Fruit fly (Drosophila melanogaster): Measurements from ENCODE around the gene CG12299.

CG12299 gene

DNA sequence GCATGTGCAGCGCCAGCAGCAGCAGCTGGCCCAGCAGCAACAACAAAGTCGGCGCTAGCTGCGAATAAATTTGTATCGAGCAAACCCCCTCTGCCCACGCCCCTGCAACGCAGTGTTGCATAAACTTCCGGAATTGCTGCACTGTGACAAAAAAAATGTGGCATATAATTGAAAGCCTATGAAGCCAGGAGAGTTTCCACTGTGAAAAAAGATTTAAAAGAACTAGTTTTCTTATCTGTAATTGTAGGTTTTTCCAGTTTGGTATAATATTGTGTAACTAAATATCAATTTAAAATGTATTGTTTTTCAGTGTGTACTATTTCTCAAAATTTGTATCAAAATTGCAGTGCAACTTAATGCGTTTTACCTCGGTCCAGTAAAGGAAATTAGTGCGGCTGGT lies 11.1 kb downstream of the CG12299 start (continued):
- TF ChIP-seq Smox (GFP tag; optimal IDR thresholded peaks at IDR 0.05), result no peak
- TF ChIP-seq CG31627 (GFP tag; optimal IDR thresholded peaks at IDR 0.05), result peak; percentile 7
- TF ChIP-seq CG8119 (GFP tag; IDR thresholded peaks at IDR 0.05), result peak; percentile 60; the same call in 2 of the 3 replicates
- no peak for TF ChIP-seq CG10669 (GFP tag; optimal IDR thresholded peaks at IDR 0.05)
- no peak for TF ChIP-seq Blimp-1 (GFP tag; optimal IDR thresholded peaks at IDR 0.05)
- no peak for TF ChIP-seq fd85E (GFP tag; optimal IDR thresholded peaks at IDR 0.05)
- no peak for TF ChIP-seq dsx (GFP tag; optimal IDR thresholded peaks at IDR 0.05; ENCODE audit: poor library complexity, severe bottlenecking)
- no peak for TF ChIP-seq OdsH (GFP tag; optimal IDR thresholded peaks at IDR 0.05)
- no peak for TF ChIP-seq fd59A (GFP tag; optimal IDR thresholded peaks at IDR 0.05)
- no peak for TF ChIP-seq Sox102F (GFP tag; optimal IDR thresholded peaks at IDR 0.05)
- TF ChIP-seq pdm3 (GFP tag; optimal IDR thresholded peaks at IDR 0.05), result no peak
- TF ChIP-seq CG6792 (GFP tag; optimal IDR thresholded peaks at IDR 0.05), result no peak
- 0 out of 2 replicates have a peak, but pooled peaks have one; percentile 9 for TF ChIP-seq CG11294 (GFP tag; IDR thresholded peaks at IDR 0.05)
- no peak for TF ChIP-seq CG34406 (GFP tag; optimal IDR thresholded peaks at IDR 0.05)
- TF ChIP-seq CG32006 (GFP tag; optimal IDR thresholded peaks at IDR 0.05), result peak; percentile 62
- TF ChIP-seq CG1621 (tag; optimal IDR thresholded peaks at IDR 0.05), result no peak
- TF ChIP-seq fkh (GFP tag; optimal IDR thresholded peaks at IDR 0.05), result no peak
- peak; percentile 80 for TF ChIP-seq eg (GFP tag; IDR thresholded peaks at IDR 0.05)
- peak; percentile 48 for TF ChIP-seq CG3919 (GFP tag; optimal IDR thresholded peaks at IDR 0.05)
- TF ChIP-seq net (GFP tag; optimal IDR thresholded peaks at IDR 0.05), result peak; percentile 56
- TF ChIP-seq dac (GFP tag; optimal IDR thresholded peaks at IDR 0.05), result no peak
- TF ChIP-seq CG3032 (tag; optimal IDR thresholded peaks at IDR 0.05), result no peak
- TF ChIP-seq Gug (GFP tag; IDR thresholded peaks at IDR 0.05), result peak; percentile 39
- TF ChIP-seq Hr4 (GFP tag; optimal IDR thresholded peaks at IDR 0.05), result peak; percentile 76
- TF ChIP-seq CG11902 (GFP tag; optimal IDR thresholded peaks at IDR 0.05), result no peak
- TF ChIP-seq Eip75B (GFP tag; optimal IDR thresholded peaks at IDR 0.05), result no peak
- peak; percentile 80 for TF ChIP-seq Eip78C (GFP tag)
- TF ChIP-seq CG16779 (tag; optimal IDR thresholded peaks at IDR 0.05), result no peak
- no peak for TF ChIP-seq Sox14 (GFP tag; optimal IDR thresholded peaks at IDR 0.05)

DNA sequence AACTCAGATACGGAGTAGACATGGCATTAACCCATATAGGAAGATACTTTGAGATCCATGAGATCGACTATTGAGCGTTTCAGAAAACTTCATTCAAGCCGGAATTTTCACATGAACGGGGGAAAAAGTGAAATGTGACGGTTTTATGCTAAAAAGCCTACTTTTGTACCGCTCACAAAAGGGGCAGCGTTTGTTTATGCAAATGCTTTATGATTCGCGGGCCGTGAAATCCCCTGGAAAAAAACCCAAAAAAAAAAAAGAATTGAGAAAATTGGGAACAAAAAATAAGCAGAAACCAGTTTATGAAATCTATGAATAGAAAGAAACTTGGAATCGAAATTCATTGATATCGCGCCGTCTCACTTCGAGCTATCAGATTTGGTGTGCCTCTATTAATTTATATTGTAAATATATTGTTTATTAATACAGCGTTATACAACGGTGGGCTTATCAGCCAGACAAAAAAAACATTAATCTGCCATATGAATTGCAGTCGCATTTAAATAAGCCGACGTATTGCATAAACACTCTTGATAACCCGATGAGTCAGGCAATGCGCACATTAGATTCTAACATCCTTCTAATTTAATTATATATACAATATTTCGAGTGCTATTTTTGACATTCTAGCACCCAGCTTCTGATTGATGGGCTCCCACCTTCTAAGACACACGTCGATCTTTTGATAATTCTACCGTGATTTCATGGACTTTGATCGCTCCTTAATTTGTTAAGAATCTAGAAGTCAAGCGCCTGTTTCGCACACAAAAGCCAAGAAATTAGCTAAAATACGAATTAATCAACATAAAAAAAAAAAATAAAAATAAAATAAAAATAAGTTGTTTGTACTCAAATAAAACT lies 12.7 kb downstream of the CG12299 start:
- no peak for TF ChIP-seq CG34406 (GFP tag; optimal IDR thresholded peaks at IDR 0.05)
- TF ChIP-seq Gug (GFP tag; IDR thresholded peaks at IDR 0.05), result no peak
- no peak for TF ChIP-seq Blimp-1 (GFP tag; optimal IDR thresholded peaks at IDR 0.05)
- TF ChIP-seq Lpt (GFP tag; optimal IDR thresholded peaks at IDR 0.05), result no peak
- peak; percentile 43 for TF ChIP-seq vri (GFP tag; optimal IDR thresholded peaks at IDR 0.05)
- TF ChIP-seq svp (GFP tag), result peak; percentile 62
- TF ChIP-seq CG8319 (GFP tag; optimal IDR thresholded peaks at IDR 0.05), result no peak
- TF ChIP-seq dsx (GFP tag; optimal IDR thresholded peaks at IDR 0.05; ENCODE audit: poor library complexity, severe bottlenecking), result no peak

DNA sequence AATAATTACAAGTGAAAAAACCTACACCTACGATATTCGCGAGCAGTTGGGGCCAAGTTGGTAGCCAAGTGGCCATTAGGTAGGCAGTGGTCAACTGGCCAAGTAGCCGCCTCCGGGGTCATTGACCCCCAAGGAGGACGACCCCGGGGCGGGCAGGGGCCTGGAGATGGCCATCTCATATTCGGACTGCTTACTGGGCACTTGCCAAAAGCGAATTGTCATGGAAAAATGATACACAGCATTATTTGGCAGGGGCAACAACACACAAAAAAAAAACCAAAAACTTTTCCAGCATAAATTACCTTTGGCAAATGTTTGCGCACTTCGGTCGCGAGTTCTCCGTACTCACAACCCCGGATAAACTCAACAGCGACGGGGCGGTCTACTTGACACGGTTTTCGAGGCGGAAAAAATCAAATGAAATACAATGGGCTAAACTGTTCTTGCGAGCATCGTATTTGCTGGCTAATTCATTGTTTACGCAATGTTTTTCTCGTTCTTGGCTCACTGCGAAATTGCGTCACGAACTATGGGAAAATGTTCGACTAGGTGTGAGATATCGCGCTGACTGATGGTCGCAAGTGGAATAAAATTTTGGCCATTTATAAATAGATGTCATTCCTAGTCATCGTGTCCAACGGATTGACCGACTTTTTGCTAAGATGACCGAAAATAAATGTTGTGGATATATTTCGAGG lies 13.9 kb downstream of the CG12299 start:
- TF ChIP-seq CG11294 (GFP tag; IDR thresholded peaks at IDR 0.05) (no peak), CG1621 (tag; optimal IDR thresholded peaks at IDR 0.05) (no peak), Hr39 (GFP tag; optimal IDR thresholded peaks at IDR 0.05) (no peak), svp (GFP tag) (peak; percentile 1)
